Worm (Caenorhabditis elegans) whole organism, L4 larva: ENCODE measurements around the gene flp-25.

Experiments
- F49E8.2 ChIP-seq: sonication (generic microtip); optimal IDR thresholded peaks from 2 replicates; lab custom pipeline; 2016; ENCODE audit warnings: missing compliant biosample characterization, mild to moderate bottlenecking, missing genetic modification characterization, borderline replicate concordance
- ZK546.5 ChIP-seq, 2 experiments: sonication (generic microtip); optimal IDR thresholded peaks; 2 replicates each; lab custom pipeline; 2017; ENCODE audit warnings: missing biosample characterization in 2 of 2, missing genetic modification characterization in 2 of 2
- aha-1 ChIP-seq: fragments of 150-350 bp; peaks from one replicate; lab custom pipeline; 2014; ENCODE audit warnings: missing biosample characterization, missing genetic modification characterization
- fos-1 ChIP-seq: fragments of 150-350 bp; optimal IDR thresholded peaks from 2 replicates; lab custom pipeline; 2014; ENCODE audit warnings: missing biosample characterization, missing genetic modification characterization
- lin-13 ChIP-seq: fragments of 150-350 bp; optimal IDR thresholded peaks from 2 replicates; lab custom pipeline; 2014; ENCODE audit warnings: missing biosample characterization, missing genetic modification reagents, missing genetic modification characterization
- lin-29 ChIP-seq: fragments of 200-800 bp; sonication (Bioruptor generic); IDR thresholded peaks from 2 replicates; pipeline ENCODE4 v1.3.6; 2022; ENCODE audit warnings: missing genetic modification reagents, missing genetic modification characterization, missing compliant biosample characterization
- lin-38 ChIP-seq: fragments of 200-800 bp; sonication (Bioruptor generic); IDR thresholded peaks from 2 replicates; pipeline ENCODE4 v1.3.6; 2022; ENCODE audit warnings: missing genetic modification reagents, missing genetic modification characterization, missing compliant biosample characterization
- lsy-2 ChIP-seq, 2 experiments: fragments of 150-350 bp in 1 of 2; sonication (generic microtip) in 1 of 2; optimal IDR thresholded peaks; 2 replicates each; lab custom pipeline; 2014 to 2017; ENCODE audit warnings: missing biosample characterization in 2 of 2, missing genetic modification characterization in 2 of 2
- nhr-28 ChIP-seq: fragments of 150-350 bp; optimal IDR thresholded peaks from 2 replicates; lab custom pipeline; 2014; ENCODE audit warnings: missing biosample characterization, missing genetic modification characterization
- nhr-41 ChIP-seq: fragments of 200-800 bp; sonication (Bioruptor generic); IDR thresholded peaks from 2 replicates; pipeline ENCODE4 v1.3.6; 2022; ENCODE audit warnings: missing genetic modification reagents, missing genetic modification characterization, missing compliant biosample characterization
- nhr-6 ChIP-seq: fragments of 150-350 bp; optimal IDR thresholded peaks from 2 replicates; lab custom pipeline; 2014; ENCODE audit warnings: missing biosample characterization, missing genetic modification characterization
- nhr-77 ChIP-seq: fragments of 150-350 bp; optimal IDR thresholded peaks from 2 replicates; lab custom pipeline; 2014; ENCODE audit warnings: missing biosample characterization, missing genetic modification characterization
- sdz-12 ChIP-seq: fragments of 200-800 bp; sonication (Bioruptor generic); optimal IDR thresholded peaks from 2 replicates; lab custom pipeline; 2018; ENCODE audit warnings: mild to moderate bottlenecking, missing genetic modification characterization, missing compliant biosample characterization
- skn-1 ChIP-seq: fragments of 150-350 bp; optimal IDR thresholded peaks from 2 replicates; lab custom pipeline; 2014; ENCODE audit warnings: missing biosample characterization, missing genetic modification characterization
- tra-1 ChIP-seq: fragments of 200-800 bp; sonication (Bioruptor generic); IDR thresholded peaks from 2 replicates; pipeline ENCODE4 v1.3.6; 2022; ENCODE audit warnings: missing genetic modification reagents, missing genetic modification characterization, missing compliant biosample characterization
- unc-130 ChIP-seq: sonication (generic microtip); optimal IDR thresholded peaks from 2 replicates; lab custom pipeline; 2016; ENCODE audit warnings: missing genetic modification reagents, missing genetic modification characterization, missing compliant biosample characterization
- unc-62 ChIP-seq, 3 experiments: fragments of 150-350 bp in 1 of 3; sonication (generic microtip); optimal IDR thresholded peaks in 2 of 3; peaks in 1 of 3; 1 replicate in 1 of 3; 2 replicates in 2 of 3; lab custom pipeline; 2014 to 2017; ENCODE audit warnings: missing biosample characterization in 3 of 3, missing genetic modification characterization in 3 of 3, missing genetic modification reagents in 3 of 3, missing genotype in 1 of 3
- zag-1 ChIP-seq: fragments of 150-350 bp; optimal IDR thresholded peaks from 2 replicates; lab custom pipeline; 2014; ENCODE audit warnings: missing biosample characterization, missing genetic modification characterization
- zip-11 ChIP-seq: fragments of 200-800 bp; sonication (Bioruptor generic); IDR thresholded peaks from 2 replicates; pipeline ENCODE4 v1.3.6; 2022; ENCODE audit warnings: missing genetic modification characterization, missing compliant biosample characterization

flp-25 gene

DNA sequence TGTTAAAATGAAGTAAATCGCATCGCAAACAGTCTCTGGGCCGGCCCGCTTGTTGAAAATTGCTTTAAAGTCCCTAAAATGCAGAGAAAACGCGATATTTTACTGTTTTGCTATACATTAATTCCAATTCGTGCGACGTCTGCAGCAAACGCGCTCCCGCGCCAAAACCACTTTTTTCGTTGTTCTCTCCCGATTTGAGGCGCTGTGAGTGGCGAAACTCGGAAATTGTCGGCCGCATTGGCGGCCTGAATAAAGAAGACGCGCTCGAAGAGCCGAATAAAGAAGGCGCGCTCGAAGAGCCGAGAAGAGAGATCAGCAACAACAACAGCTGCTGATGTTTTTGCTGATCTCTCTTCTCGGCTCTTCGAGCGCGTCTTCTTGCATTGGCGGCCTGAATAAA, 47.0 kb downstream of the flp-25 start (continued):
- peak; percentile 98 for TF ChIP-seq lin-38 (GFP tag; lab: Robert Waterston, UW)
- peak; percentile 84 for TF ChIP-seq unc-130 (GFP tag; lab: Kevin White, UChicago)

DNA sequence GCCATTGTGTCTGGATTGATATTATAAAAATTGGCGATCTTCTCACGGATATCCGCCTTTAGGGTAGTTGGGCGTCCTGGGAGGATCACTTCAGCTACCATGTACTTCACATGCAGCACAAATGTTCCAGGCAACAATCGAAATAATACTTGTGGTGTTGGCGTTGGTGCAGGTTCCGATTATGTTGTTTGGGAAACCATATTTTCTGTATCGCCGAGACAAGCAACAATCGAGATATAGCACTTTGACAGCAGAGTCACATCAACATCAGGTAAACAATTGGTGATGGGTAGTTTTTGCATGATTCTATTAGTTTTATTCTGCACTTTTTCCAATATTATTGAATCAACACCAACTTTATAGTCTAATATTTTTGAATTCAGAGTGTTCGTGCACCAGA, 52.0 kb downstream of the flp-25 start, which contains the start of gene T26G10.3:
T26G10.3 (minus strand) TSS at position 101 of the 400 bp plus-strand sequence.
- TF ChIP-seq F49E8.2 (tag; lab: Kevin White, UChicago) (no peak), nhr-77 (no peak), lsy-2 (tag; optimal IDR thresholded peaks at IDR 0.05; lab: Kevin White, UChicago) (no peak), lin-13 (GFP tag; lab: Kevin White, UChicago) (no peak), lin-29 (GFP tag; lab: Robert Waterston, UW) (no peak), tra-1 (GFP tag; lab: Robert Waterston, UW) (no peak), nhr-6 (tag; lab: Kevin White, UChicago) (no peak), skn-1 (tag; lab: Kevin White, UChicago) (no peak), unc-62 (GFP tag; optimal IDR thresholded peaks at IDR 0.05 in 1 of 2; lab: Kevin White, UChicago) (no peak), unc-62 (tag; optimal IDR thresholded peaks at IDR 0.05; lab: Kevin White, UChicago) (no peak), ZK546.5 (tag; optimal IDR thresholded peaks at IDR 0.05; lab: Kevin White, UChicago) (no peak), aha-1 (tag; lab: Kevin White, UChicago) (no peak), zag-1 (no peak), fos-1 (tag; lab: Kevin White, UChicago) (no peak), nhr-28 (tag; lab: Kevin White, UChicago) (no peak), sdz-12 (GFP tag; lab: Kevin White, UChicago) (no peak), zip-11 (no peak), nhr-41 (no peak)
